Worm (Caenorhabditis elegans) whole organism, L4/young adult: Measurements from ENCODE around the gene cyp-33C3.

Source experiments
- W03F9.2 ChIP-seq: fragments of 150-350 bp; optimal IDR thresholded peaks from 2 replicates; lab custom pipeline; 2014; ENCODE audit warnings: missing biosample characterization, missing genetic modification characterization
- dao-5 ChIP-seq: sonication (generic microtip); optimal IDR thresholded peaks from 2 replicates; lab custom pipeline; 2016; ENCODE audit warnings: missing genotype, missing genetic modification characterization, moderate library complexity, missing compliant biosample characterization
- him-1 ChIP-seq: sonication (generic microtip); optimal IDR thresholded peaks from 2 replicates; lab custom pipeline; 2016; ENCODE audit warnings: missing genotype, missing genetic modification reagents, missing genetic modification characterization, missing compliant biosample characterization

ce11 chrV:2281499-2281898 is 38.9 kb downstream of the cyp-33C3 start, which contains the start of gene nhr-228:
- TF ChIP-seq him-1 (tag; lab: Kevin White, UChicago) (no peak), dao-5 (tag; lab: Kevin White, UChicago) (no peak), W03F9.2 (tag; lab: Kevin White, UChicago) (peak; percentile 17)
